Fruit fly (Drosophila melanogaster) Kc167 (cell line): Measurements from ENCODE around the gene Cpr73D.

Source experiments
- Myc ChIP-seq: fragments of >200 bp; optimal IDR thresholded peaks from 2 replicates; lab custom pipeline; 2017; ENCODE audit warnings: missing external identifiers
- Sin3A ChIP-seq: fragments of >200 bp; optimal IDR thresholded peaks from 2 replicates; lab custom pipeline; 2018; ENCODE audit warnings: missing external identifiers
- h ChIP-seq: fragments of >200 bp; optimal IDR thresholded peaks from 3 replicates; lab custom pipeline; 2018; ENCODE audit warnings: missing external identifiers
- psq ChIP-seq: fragments of >200 bp; optimal IDR thresholded peaks from 2 replicates; lab custom pipeline; 2017; ENCODE audit warnings: missing external identifiers
- ttk ChIP-seq: sonication (Bioruptor generic); optimal IDR thresholded peaks from 2 replicates; lab custom pipeline; 2017; ENCODE audit warnings: missing external identifiers

DNA sequence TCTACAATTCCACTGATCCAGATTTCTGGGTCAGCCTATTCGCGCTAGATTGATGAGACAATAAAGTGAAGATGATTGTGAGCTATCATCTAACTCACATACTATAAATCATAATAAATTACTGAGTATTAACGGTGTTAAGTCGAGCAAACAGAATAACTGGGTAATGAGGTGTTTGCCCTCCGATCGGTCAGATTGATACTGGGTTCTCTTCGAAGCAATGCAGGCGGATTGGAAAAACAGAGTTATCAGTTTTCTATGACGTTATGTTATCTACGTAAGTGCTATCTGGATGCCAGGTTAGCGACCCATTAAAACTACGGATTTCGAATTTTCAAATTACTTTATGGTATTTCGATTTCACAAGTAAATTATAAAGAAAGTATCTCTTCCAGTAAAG, 65.6 kb downstream of the Cpr73D start:
- TF ChIP-seq ttk (no peak), Sin3A (lab: Kevin White, UChicago) (no peak), h (lab: Kevin White, UChicago) (no peak), Myc (lab: Kevin White, UChicago) (no peak), psq (lab: Kevin White, UChicago) (no peak)
